Worm (Caenorhabditis elegans): ENCODE results near the gene Y94H6A.5.

DNA sequence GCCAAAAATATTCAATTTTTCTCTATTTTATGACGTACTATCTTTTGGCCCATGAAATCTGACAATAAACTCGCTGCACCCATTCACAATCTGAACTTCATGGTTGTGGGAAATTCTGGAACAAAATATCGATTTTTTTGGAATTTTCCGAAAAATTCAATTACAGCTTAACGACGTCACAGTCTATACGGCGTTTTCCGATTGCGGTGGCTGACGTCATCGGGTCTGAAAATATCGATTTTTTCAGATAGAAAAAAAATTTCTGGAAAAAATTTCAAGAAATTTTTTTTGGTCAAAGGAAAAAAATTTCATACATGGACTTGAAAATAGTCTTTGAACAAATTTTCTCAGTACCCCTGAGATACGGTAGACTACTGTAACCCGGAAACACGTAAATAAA lies 3.2 kb upstream of the Y94H6A.5 start, which contains the start of gene ubc-8:
- TF ChIP-seq scrt-1 (GFP tag; IDR thresholded peaks at IDR 0.05) (no peak), hmbx-1 (tag; optimal IDR thresholded peaks at IDR 0.05) (no peak), tra-4 (tag; optimal IDR thresholded peaks at IDR 0.05) (no peak), tbx-37 (GFP tag; conservative IDR thresholded peaks at IDR 0.05) (no peak), aly-1 (tag; optimal IDR thresholded peaks at IDR 0.05) (no peak), ama-1 (optimal IDR thresholded peaks at IDR 0.05) (no peak), ets-7 (tag; optimal IDR thresholded peaks at IDR 0.05) (no peak), ceh-13 (GFP tag; optimal IDR thresholded peaks at IDR 0.05) (no peak), flt-1 (GFP tag; IDR thresholded peaks at IDR 0.05) (no peak), F13C5.2 (tag; optimal IDR thresholded peaks at IDR 0.05) (no peak), tbx-11 (GFP tag; IDR thresholded peaks at IDR 0.05) (no peak)
